Worm (Caenorhabditis elegans): ENCODE data around the gene C14A4.7.

DNA sequence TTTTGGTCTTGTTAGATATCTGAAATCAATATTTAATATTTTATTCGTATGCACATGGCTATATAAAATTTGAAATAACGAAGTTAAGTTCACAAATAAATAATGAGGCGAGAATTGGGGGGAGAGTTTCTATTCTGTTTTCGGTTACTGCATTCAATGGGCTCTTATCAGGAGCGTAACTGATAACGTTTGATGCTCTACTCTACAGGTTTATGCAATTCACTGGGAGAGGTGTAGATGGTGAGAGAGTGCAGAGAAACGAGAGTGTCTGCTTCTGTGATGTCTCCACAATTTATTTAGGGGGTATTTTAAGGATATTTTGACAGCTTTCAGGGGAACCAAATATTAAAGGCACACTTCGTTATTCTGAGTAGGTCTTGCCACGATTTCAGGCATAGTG lies 1.6 kb downstream of the C14A4.7 start, which contains the start of gene C14A4.6:
- no peak for TF ChIP-seq pax-1 (tag; optimal IDR thresholded peaks at IDR 0.05)
- no peak for TF ChIP-seq pha-4 (tag; optimal IDR thresholded peaks at IDR 0.05)
- peak; percentile 94 for TF ChIP-seq elt-2 (tag; optimal IDR thresholded peaks at IDR 0.05)
- TF ChIP-seq ama-1 (optimal IDR thresholded peaks at IDR 0.05), result no peak
- TF ChIP-seq ref-2 (tag; optimal IDR thresholded peaks at IDR 0.05), result no peak
- TF ChIP-seq lim-6 (tag; optimal IDR thresholded peaks at IDR 0.05), result no peak
- TF ChIP-seq gmeb-2 (tag; optimal IDR thresholded peaks at IDR 0.05), result no peak
- TF ChIP-seq fax-1 (tag; optimal IDR thresholded peaks at IDR 0.05), result no peak
- no peak for TF ChIP-seq fkh-10 (GFP tag; optimal IDR thresholded peaks at IDR 0.05)
- TF ChIP-seq nfya-1 (tag; optimal IDR thresholded peaks at IDR 0.05), result no peak
- TF ChIP-seq ets-4 (tag; optimal IDR thresholded peaks at IDR 0.05), result no peak
- TF ChIP-seq unc-55 (GFP tag; optimal IDR thresholded peaks at IDR 0.05), result no peak
- TF ChIP-seq eyg-1 (tag; optimal IDR thresholded peaks at IDR 0.05), result no peak
- no peak for TF ChIP-seq elt-4 (tag; optimal IDR thresholded peaks at IDR 0.05)

Measured in whole organism, late embryonic.